Fruit fly (Drosophila melanogaster) whole organism, embryonic: Measurements from ENCODE around the gene CG13248.

Experiments
- ATbp ChIP-seq: fragments of 200-800 bp; sonication (Bioruptor generic); optimal IDR thresholded peaks from 2 replicates; lab custom pipeline; 2017; ENCODE audit warnings: missing biosample characterization, mild to moderate bottlenecking, missing genetic modification characterization, missing genetic modification reagents
- Ada2b ChIP-seq: fragments of 200-800 bp; sonication (Bioruptor generic); IDR thresholded peaks from 2 replicates; pipeline ENCODE4 v1.3.6; 2022; ENCODE audit warnings: missing biosample characterization, missing genetic modification characterization
- Atf-2 ChIP-seq: fragments of 200-800 bp; sonication (Bioruptor generic); optimal IDR thresholded peaks from 2 replicates; lab custom pipeline; 2016; ENCODE audit warnings: missing biosample characterization, missing genetic modification characterization
- Awh ChIP-seq: fragments of 200-800 bp; sonication (Bioruptor generic); IDR thresholded peaks from 2 replicates; pipeline ENCODE4, ENCODE4 v1.3.6; 2022; ENCODE audit warnings: missing biosample characterization, missing genetic modification characterization
- CG10274 ChIP-seq: fragments of 200-800 bp; sonication (Bioruptor generic); optimal IDR thresholded peaks from 3 replicates; lab custom pipeline; 2017; ENCODE audit warnings: missing biosample characterization, mild to moderate bottlenecking, missing genetic modification characterization
- CG10462 ChIP-seq: fragments of 200-800 bp; sonication (Bioruptor generic); optimal IDR thresholded peaks from 2 replicates; lab custom pipeline; 2016; ENCODE audit warnings: missing biosample characterization, missing genetic modification characterization
- CG11504 ChIP-seq: fragments of 200-800 bp; sonication (Bioruptor generic); optimal IDR thresholded peaks from 3 replicates; lab custom pipeline; 2019; ENCODE audit warnings: missing biosample characterization, mild to moderate bottlenecking, missing genetic modification characterization, moderate library complexity
- CG12155 ChIP-seq: fragments of 200-800 bp; sonication (Bioruptor generic); optimal IDR thresholded peaks from 3 replicates; lab custom pipeline; 2016; ENCODE audit warnings: missing biosample characterization, missing genetic modification characterization
- CG12299 ChIP-seq: fragments of 200-800 bp; sonication (Bioruptor generic); optimal IDR thresholded peaks from 2 replicates; lab custom pipeline; 2018; ENCODE audit warnings: missing biosample characterization, mild to moderate bottlenecking, missing genetic modification characterization
- CG12744 ChIP-seq: fragments of 200-800 bp; sonication (Bioruptor generic); optimal IDR thresholded peaks from 2 replicates; lab custom pipeline; 2016; ENCODE audit warnings: missing biosample characterization, missing genetic modification characterization
- CG14965 ChIP-seq: fragments of 200-800 bp; sonication (Bioruptor generic); optimal IDR thresholded peaks from 2 replicates; lab custom pipeline; 2016; ENCODE audit warnings: missing biosample characterization, missing genetic modification characterization, borderline replicate concordance
- CG15011 ChIP-seq: fragments of 200-800 bp; sonication (Bioruptor generic); optimal IDR thresholded peaks from 3 replicates; lab custom pipeline; 2018; ENCODE audit warnings: missing biosample characterization, mild to moderate bottlenecking, missing genetic modification characterization
- CG1603 ChIP-seq: fragments of 200-800 bp; sonication (Bioruptor generic); optimal IDR thresholded peaks from 2 replicates; lab custom pipeline; 2019; ENCODE audit warnings: missing biosample characterization, mild to moderate bottlenecking, missing genetic modification characterization, moderate library complexity
- CG17328 ChIP-seq: fragments of 200-800 bp; sonication (Bioruptor generic); IDR thresholded peaks from 2 replicates; pipeline ENCODE4 v1.3.6; 2022; ENCODE audit warnings: missing biosample characterization, missing genetic modification characterization
- CG17361 ChIP-seq: fragments of 200-800 bp; sonication (Bioruptor generic); IDR thresholded peaks from 3 replicates; pipeline ENCODE4 v1.3.6; 2022; ENCODE audit warnings: missing biosample characterization, missing genetic modification characterization
- CG2678 ChIP-seq: fragments of 200-800 bp; sonication (Bioruptor generic); optimal IDR thresholded peaks from 3 replicates; lab custom pipeline; 2019; ENCODE audit warnings: missing biosample characterization, mild to moderate bottlenecking, missing genetic modification characterization, moderate library complexity
- CG2712 ChIP-seq: fragments of 200-800 bp; optimal IDR thresholded peaks from 3 replicates; lab custom pipeline; 2019; ENCODE audit warnings: missing biosample characterization, mild to moderate bottlenecking, missing genetic modification characterization, moderate library complexity
- CG3065 ChIP-seq: fragments of 200-800 bp; sonication (Bioruptor generic); optimal IDR thresholded peaks from 2 replicates; lab custom pipeline; 2016; ENCODE audit warnings: missing biosample characterization, missing genetic modification characterization
- CG4282 ChIP-seq: fragments of 200-800 bp; sonication (Bioruptor generic); optimal IDR thresholded peaks from 2 replicates; lab custom pipeline; 2016; ENCODE audit warnings: missing biosample characterization, missing genetic modification characterization
- CG4730 ChIP-seq: fragments of 200-800 bp; sonication (Bioruptor generic); IDR thresholded peaks from 2 replicates; pipeline ENCODE4 v1.3.6; 2022; ENCODE audit warnings: missing biosample characterization, missing genetic modification characterization
- CG6254 ChIP-seq: fragments of 200-800 bp; sonication (Bioruptor generic); optimal IDR thresholded peaks from 3 replicates; lab custom pipeline; 2017; ENCODE audit warnings: mild to moderate bottlenecking, missing biosample characterization, missing genetic modification reagents, missing genetic modification characterization
- CG8924 ChIP-seq: fragments of 200-800 bp; optimal IDR thresholded peaks from 3 replicates; lab custom pipeline; 2019; ENCODE audit warnings: missing biosample characterization, mild to moderate bottlenecking, missing genetic modification characterization, moderate library complexity
- CG9437 ChIP-seq: fragments of 200-800 bp; sonication (Bioruptor generic); optimal IDR thresholded peaks from 2 replicates; lab custom pipeline; 2018; ENCODE audit warnings: missing biosample characterization, mild to moderate bottlenecking, missing genetic modification characterization
- CG9797 ChIP-seq: fragments of 200-800 bp; sonication (Bioruptor generic); optimal IDR thresholded peaks from 3 replicates; lab custom pipeline; 2018; ENCODE audit warnings: missing biosample characterization, mild to moderate bottlenecking, missing genetic modification characterization
- CrebB ChIP-seq: fragments of 200-800 bp; sonication (Bioruptor generic); optimal IDR thresholded peaks from 3 replicates; lab custom pipeline; 2018; ENCODE audit warnings: missing biosample characterization, mild to moderate bottlenecking, missing genetic modification characterization
- Dll ChIP-seq: fragments of 200-800 bp; sonication (Bioruptor generic); IDR thresholded peaks from 4 replicates; pipeline ENCODE4 v1.3.6; 2022; ENCODE audit warnings: missing biosample characterization, missing genetic modification characterization; ENCODE audit not compliant: partially characterized antibody
- Dref ChIP-seq: fragments of 200-800 bp; sonication (Bioruptor generic); IDR thresholded peaks from 2 replicates; pipeline ENCODE4 v1.3.6; 2022; ENCODE audit warnings: missing biosample characterization, missing genetic modification characterization
- E2f2 ChIP-seq: fragments of 200-800 bp; sonication (Bioruptor generic); IDR thresholded peaks from 2 replicates; pipeline ENCODE4 v1.3.6; 2022; ENCODE audit warnings: missing biosample characterization, missing genetic modification characterization
- Hmr ChIP-seq: fragments of 200-800 bp; sonication (Bioruptor generic); optimal IDR thresholded peaks from 3 replicates; lab custom pipeline; 2017; ENCODE audit warnings: mild to moderate bottlenecking, missing biosample characterization, missing genetic modification reagents, missing genetic modification characterization
- Nf-YC ChIP-seq: fragments of 200-800 bp; optimal IDR thresholded peaks from 3 replicates; lab custom pipeline; 2019; ENCODE audit warnings: missing biosample characterization, mild to moderate bottlenecking, missing genetic modification characterization, moderate library complexity
- NfI ChIP-seq: fragments of 200-800 bp; sonication (Bioruptor generic); optimal IDR thresholded peaks from 3 replicates; lab custom pipeline; 2018; ENCODE audit warnings: missing biosample characterization, mild to moderate bottlenecking, missing genetic modification characterization, moderate library complexity
- Ssrp ChIP-seq: fragments of 200-800 bp; sonication (Bioruptor generic); optimal IDR thresholded peaks from 2 replicates; lab custom pipeline; 2018; ENCODE audit warnings: missing biosample characterization, mild to moderate bottlenecking, missing genetic modification characterization, moderate library complexity
- TFAM ChIP-seq: fragments of 200-800 bp; sonication (Bioruptor generic); optimal IDR thresholded peaks from 2 replicates; lab custom pipeline; 2017; ENCODE audit warnings: missing biosample characterization, missing genetic modification characterization, inconsistent platforms
- Trl ChIP-seq, 3 experiments: fragments of >200 bp in 2 of 3; fragments of 200-800 bp in 1 of 3; sonication (Bioruptor generic) in 1 of 3; optimal IDR thresholded peaks; 2 replicates in 1 of 3; 3 replicates in 2 of 3; lab custom pipeline; 2016 to 2017; ENCODE audit warnings: missing biosample characterization in 1 of 3, missing genetic modification characterization in 1 of 3
- ac ChIP-seq: fragments of 200-800 bp; sonication (Bioruptor generic); optimal IDR thresholded peaks from 3 replicates; lab custom pipeline; 2017; ENCODE audit warnings: missing biosample characterization, mild to moderate bottlenecking, missing genetic modification characterization
- ap ChIP-seq: fragments of 200-800 bp; sonication (Bioruptor generic); IDR thresholded peaks from 2 replicates; pipeline ENCODE4 v1.3.6; 2022; ENCODE audit warnings: missing biosample characterization, missing genetic modification characterization
- ash1 ChIP-seq: fragments of 200-800 bp; sonication (Bioruptor generic); optimal IDR thresholded peaks from 2 replicates; lab custom pipeline; 2018; ENCODE audit warnings: missing biosample characterization, mild to moderate bottlenecking, missing genetic modification characterization
- bsh ChIP-seq, 2 experiments: fragments of 200-800 bp; sonication (Bioruptor generic); optimal IDR thresholded peaks; 2 replicates each; lab custom pipeline; 2017 to 2018; ENCODE audit warnings: mild to moderate bottlenecking in 2 of 2, missing biosample characterization in 2 of 2, missing genetic modification characterization in 2 of 2, moderate library complexity in 1 of 2
- caup ChIP-seq: fragments of 200-800 bp; sonication (Bioruptor generic); optimal IDR thresholded peaks from 3 replicates; lab custom pipeline; 2017; ENCODE audit warnings: missing biosample characterization, mild to moderate bottlenecking, missing genetic modification characterization, moderate library complexity; ENCODE audit not compliant: severe bottlenecking
- corto ChIP-seq: fragments of 200-800 bp; sonication (Bioruptor generic); optimal IDR thresholded peaks from 2 replicates; lab custom pipeline; 2016; ENCODE audit warnings: missing biosample characterization, mild to moderate bottlenecking, missing genetic modification characterization, moderate library complexity
- disco-r ChIP-seq: fragments of 200-800 bp; sonication (Bioruptor generic); optimal IDR thresholded peaks from 2 replicates; lab custom pipeline; 2016; ENCODE audit warnings: missing biosample characterization, missing genetic modification characterization
- her ChIP-seq: fragments of 200-800 bp; sonication (Bioruptor generic); optimal IDR thresholded peaks from 2 replicates; lab custom pipeline; 2016; ENCODE audit warnings: missing biosample characterization, missing genetic modification characterization
- jing ChIP-seq: fragments of 200-800 bp; sonication (Bioruptor generic); optimal IDR thresholded peaks from 2 replicates; lab custom pipeline; 2018; ENCODE audit warnings: missing biosample characterization, mild to moderate bottlenecking, missing genetic modification characterization
- p53 ChIP-seq: fragments of 200-800 bp; sonication (Bioruptor generic); optimal IDR thresholded peaks from 2 replicates; lab custom pipeline; 2016; ENCODE audit warnings: missing biosample characterization, missing genetic modification characterization
- pho ChIP-seq: fragments of 200-800 bp; sonication (Bioruptor generic); optimal IDR thresholded peaks from 2 replicates; lab custom pipeline; 2016; ENCODE audit warnings: missing biosample characterization, missing genetic modification characterization
- slou ChIP-seq: fragments of 200-800 bp; sonication (Bioruptor generic); optimal IDR thresholded peaks from 3 replicates; lab custom pipeline; 2016; ENCODE audit warnings: missing biosample characterization, missing genetic modification characterization
- tin ChIP-seq: fragments of 200-800 bp; sonication (Bioruptor generic); optimal IDR thresholded peaks from 3 replicates; lab custom pipeline; 2016; ENCODE audit warnings: missing biosample characterization, missing genetic modification characterization
- unpg ChIP-seq: fragments of 200-800 bp; sonication (Bioruptor generic); optimal IDR thresholded peaks from 3 replicates; lab custom pipeline; 2018; ENCODE audit warnings: missing biosample characterization, mild to moderate bottlenecking, missing genetic modification characterization, moderate library complexity

The CG13248 gene

dm6 chr3L:20405971-20406948, 4.1 kb downstream of the CG13248 start (continued):
- no peak for TF ChIP-seq CG9437 (GFP tag; lab: Kevin White, UChicago)
- no peak for TF ChIP-seq slou (GFP tag; lab: Kevin White, UChicago)
- peak; percentile 25 for TF ChIP-seq CG12744 (GFP tag; lab: Kevin White, UChicago)
- TF ChIP-seq CG12299 (tag; lab: Kevin White, UChicago) = peak; percentile 34
- no peak for TF ChIP-seq ash1 (GFP tag; lab: Kevin White, UChicago)
- TF ChIP-seq E2f2 (GFP tag; lab: Robert Waterston, UW) = peak; percentile 26; the same call in 1 of the 2 replicates
- no peak for TF ChIP-seq CG10462 (GFP tag; lab: Kevin White, UChicago)
- TF ChIP-seq caup (GFP tag; lab: Kevin White, UChicago) = peak; percentile 27
- no peak for TF ChIP-seq Awh (GFP tag; lab: Robert Waterston, UW)
- no peak for TF ChIP-seq Dll (GFP tag; lab: Robert Waterston, UW)
- no peak for TF ChIP-seq CG9797 (GFP tag; lab: Kevin White, UChicago)
- no peak for TF ChIP-seq corto (GFP tag; lab: Kevin White, UChicago)
- TF ChIP-seq Atf-2 (GFP tag; lab: Kevin White, UChicago) = no peak
- peak in 1 of 2 experiments; percentile 12 for TF ChIP-seq bsh (GFP tag; optimal IDR thresholded peaks at IDR 0.05; lab: Kevin White, UChicago)
- no peak for TF ChIP-seq CG3065 (GFP tag; lab: Kevin White, UChicago)
- TF ChIP-seq CG17361 (GFP tag; lab: Robert Waterston, UW) = no peak
- TF ChIP-seq TFAM = no peak
- TF ChIP-seq Ada2b = no peak
- peak; percentile 49 for TF ChIP-seq Hmr (GFP tag; lab: Kevin White, UChicago)
- TF ChIP-seq Dref (GFP tag; lab: Robert Waterston, UW) = no peak
- TF ChIP-seq CG17328 (GFP tag; lab: Robert Waterston, UW) = no peak
- TF ChIP-seq p53 (GFP tag; lab: Kevin White, UChicago) = no peak
- TF ChIP-seq CG11504 (tag; lab: Kevin White, UChicago) = peak; percentile 3
- no peak for TF ChIP-seq CG10274 (GFP tag; lab: Kevin White, UChicago)
- TF ChIP-seq unpg (GFP tag; lab: Kevin White, UChicago) = peak; percentile 45
- no peak for TF ChIP-seq CG15011
- TF ChIP-seq CG12155 = no peak
- TF ChIP-seq jing (GFP tag; lab: Kevin White, UChicago) = no peak
- TF ChIP-seq CG4282 = no peak
- no peak for TF ChIP-seq tin
- no peak for TF ChIP-seq Ssrp (tag; lab: Kevin White, UChicago)
- peak; percentile 44 for TF ChIP-seq NfI
- TF ChIP-seq CG1603 (tag; lab: Kevin White, UChicago) = peak; percentile 9
- TF ChIP-seq CG2678 = peak; percentile 49
- TF ChIP-seq CG14965 (GFP tag; lab: Kevin White, UChicago) = no peak
- TF ChIP-seq Nf-YC (tag; lab: Kevin White, UChicago) = peak; percentile 21
- TF ChIP-seq Trl (optimal IDR thresholded peaks at IDR 0.05; lab: Kevin White, UChicago) = no peak
- no peak for TF ChIP-seq Trl (GFP tag; optimal IDR thresholded peaks at IDR 0.05; lab: Kevin White, UChicago)
- no peak for TF ChIP-seq disco-r (GFP tag; lab: Kevin White, UChicago)
- peak; percentile 33 for TF ChIP-seq CG6254 (GFP tag; lab: Kevin White, UChicago)
- TF ChIP-seq CrebB (tag; lab: Kevin White, UChicago) = peak; percentile 60
- TF ChIP-seq CG2712 (tag; lab: Kevin White, UChicago) = peak; percentile 2
- TF ChIP-seq ATbp (GFP tag; lab: Kevin White, UChicago) = peak; percentile 59
- TF ChIP-seq pho (GFP tag; lab: Kevin White, UChicago) = no peak
- peak; percentile 18 for TF ChIP-seq CG8924
- no peak for TF ChIP-seq ap (GFP tag; lab: Robert Waterston, UW)
- no peak for TF ChIP-seq her
- TF ChIP-seq ac = peak; percentile 21
- no peak for TF ChIP-seq CG4730 (GFP tag; lab: Robert Waterston, UW)
